Fruit fly (Drosophila melanogaster) S2 (cell line): ENCODE data around the gene Tango9.

ENCODE experiments used
- CG8478 ChIP-seq: fragments of >200 bp; optimal IDR thresholded peaks from 2 replicates; lab custom pipeline; 2018
- CTCF ChIP-seq, 2 experiments: fragments of >200 bp; optimal IDR thresholded peaks; 2 replicates each; lab custom pipeline; 2018

DNA sequence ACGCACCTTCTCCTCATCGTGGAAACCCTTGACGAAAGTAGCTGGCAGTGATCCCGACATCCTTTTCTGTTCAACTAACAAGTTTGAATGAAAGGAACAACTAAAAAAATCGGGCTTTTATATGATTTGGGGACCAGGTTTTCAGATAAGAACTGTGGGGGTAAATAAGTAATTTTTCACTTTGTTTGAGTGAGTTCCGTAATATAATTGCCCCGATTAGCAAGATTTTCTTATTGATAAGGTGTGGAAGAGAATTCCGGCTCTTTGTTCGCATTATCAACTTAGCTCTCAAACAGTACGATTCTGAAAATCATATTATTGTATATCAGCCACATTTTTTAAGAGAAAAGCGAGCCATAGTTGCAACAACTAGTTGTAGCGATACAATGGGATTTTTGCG is 7.3 kb upstream of the Tango9 start, which contains the start of gene CG12224:
- TF ChIP-seq CTCF (optimal IDR thresholded peaks at IDR 0.05; lab: Kevin White, UChicago) (no peak), CG8478 (lab: Kevin White, UChicago) (no peak)
